Worm (Caenorhabditis elegans) whole organism, L4 larva: ENCODE measurements around the gene C17H11.5.
A peak's percentile ranks its signal among the peaks of the same experiment; 100 is the strongest.
"Not testable (repeated sequence)": the region's sequence is repeated elsewhere in the genome, so short reads cannot be mapped to it uniquely, and the experiment has no call there.

ENCODE experiments used
- ama-1 ChIP-seq: fragments of 150-350 bp; optimal IDR thresholded peaks from 2 replicates; lab custom pipeline; 2014; ENCODE audit warnings: inconsistent platforms, mixed read lengths
- ceh-20 ChIP-seq: fragments of 200-800 bp; sonication (Bioruptor generic); IDR thresholded peaks from 2 replicates; pipeline ENCODE4 v1.3.6; 2022; ENCODE audit warnings: missing genetic modification reagents, missing genetic modification characterization, missing compliant biosample characterization
- lsy-2 ChIP-seq, 2 experiments: fragments of 150-350 bp in 1 of 2; sonication (generic microtip) in 1 of 2; optimal IDR thresholded peaks; 2 replicates each; lab custom pipeline; 2014 to 2017; ENCODE audit warnings: missing biosample characterization in 2 of 2, missing genetic modification characterization in 2 of 2
- mep-1 ChIP-seq: fragments of 150-350 bp; sonication (generic microtip); optimal IDR thresholded peaks from 3 replicates; lab custom pipeline; 2014; ENCODE audit warnings: missing biosample characterization, missing genetic modification characterization
- mes-2 ChIP-seq: sonication (generic microtip); optimal IDR thresholded peaks from 2 replicates; lab custom pipeline; 2016; ENCODE audit warnings: missing genotype, mild to moderate bottlenecking, missing genetic modification characterization, missing compliant biosample characterization; ENCODE audit not compliant: poor library complexity, severe bottlenecking
- nhr-11 ChIP-seq: fragments of 150-350 bp; optimal IDR thresholded peaks from 2 replicates; lab custom pipeline; 2014; ENCODE audit warnings: missing biosample characterization, missing genetic modification characterization
- nhr-25 ChIP-seq: sonication (generic microtip); optimal IDR thresholded peaks from 2 replicates; lab custom pipeline; 2017; ENCODE audit warnings: missing genetic modification characterization, mild to moderate bottlenecking, missing compliant biosample characterization, antibody characterized with exemption, moderate library complexity, borderline replicate concordance; ENCODE audit not compliant: insufficient read depth
- nhr-77 ChIP-seq: fragments of 150-350 bp; optimal IDR thresholded peaks from 2 replicates; lab custom pipeline; 2014; ENCODE audit warnings: missing biosample characterization, missing genetic modification characterization
- pha-4 ChIP-seq, 2 experiments: fragments of 150-350 bp in 1 of 2; fragments of 200-800 bp in 1 of 2; sonication (Bioruptor generic) in 1 of 2; IDR thresholded peaks in 1 of 2; optimal IDR thresholded peaks in 1 of 2; 2 replicates each; pipeline versions ENCODE4 v1.3.6 to Lab custom; 2014 to 2022; ENCODE audit warnings: missing genetic modification characterization in 2 of 2, missing genetic modification reagents in 2 of 2, missing biosample characterization in 1 of 2, missing compliant biosample characterization in 1 of 2
- spr-1 ChIP-seq: sonication (generic microtip); optimal IDR thresholded peaks from 2 replicates; lab custom pipeline; 2016; ENCODE audit warnings: mild to moderate bottlenecking, missing genetic modification characterization, missing compliant biosample characterization
- tag-97 ChIP-seq: fragments of 200-800 bp; sonication (Bioruptor generic); IDR thresholded peaks from 2 replicates; pipeline ENCODE4 v1.3.6; 2022; ENCODE audit warnings: missing genetic modification characterization, missing compliant biosample characterization
- unc-62 ChIP-seq, 3 experiments: fragments of 150-350 bp in 1 of 3; sonication (generic microtip); optimal IDR thresholded peaks in 2 of 3; peaks in 1 of 3; 1 replicate in 1 of 3; 2 replicates in 2 of 3; lab custom pipeline; 2014 to 2017; ENCODE audit warnings: missing biosample characterization in 3 of 3, missing genetic modification characterization in 3 of 3, missing genetic modification reagents in 3 of 3, missing genotype in 1 of 3
- zip-2 ChIP-seq: fragments of 150-350 bp; optimal IDR thresholded peaks from 2 replicates; lab custom pipeline; 2014; ENCODE audit warnings: missing biosample characterization, missing genetic modification characterization

ce11 chrX:8181590-8182311, 3.2 kb downstream of the C17H11.5 start, which contains the start of gene C17H11.4:
- not testable (repeated sequence) for TF ChIP-seq mep-1 (tag; lab: Kevin White, UChicago); ceh-20; spr-1 (tag; lab: Kevin White, UChicago); zip-2; unc-62 (GFP tag; optimal IDR thresholded peaks at IDR 0.05 in 1 of 2; lab: Kevin White, UChicago); unc-62 (tag; optimal IDR thresholded peaks at IDR 0.05; lab: Kevin White, UChicago); nhr-11; mes-2 (tag; lab: Kevin White, UChicago); nhr-77 (tag; lab: Kevin White, UChicago); ama-1 (lab: Kevin White, UChicago); nhr-25; pha-4 (tag; optimal IDR thresholded peaks at IDR 0.05; lab: Kevin White, UChicago); lsy-2 (tag; optimal IDR thresholded peaks at IDR 0.05; lab: Kevin White, UChicago); tag-97 (GFP tag; lab: Robert Waterston, UW)
- TF ChIP-seq pha-4 (GFP tag; IDR thresholded peaks at IDR 0.05; lab: Robert Waterston, UW), result peak; percentile 40; the same call in 1 of the 2 replicates
